Worm (Caenorhabditis elegans) whole organism, L4/young adult: ENCODE measurements around the gene F44E2.9.

ENCODE experiments used
- W03F9.2 ChIP-seq: fragments of 150-350 bp; optimal IDR thresholded peaks from 2 replicates; lab custom pipeline; 2014; ENCODE audit warnings: missing biosample characterization, missing genetic modification characterization
- dao-5 ChIP-seq: sonication (generic microtip); optimal IDR thresholded peaks from 2 replicates; lab custom pipeline; 2016; ENCODE audit warnings: missing genotype, missing genetic modification characterization, moderate library complexity, missing compliant biosample characterization
- him-1 ChIP-seq: sonication (generic microtip); optimal IDR thresholded peaks from 2 replicates; lab custom pipeline; 2016; ENCODE audit warnings: missing genotype, missing genetic modification reagents, missing genetic modification characterization, missing compliant biosample characterization

Gene F44E2.9

DNA sequence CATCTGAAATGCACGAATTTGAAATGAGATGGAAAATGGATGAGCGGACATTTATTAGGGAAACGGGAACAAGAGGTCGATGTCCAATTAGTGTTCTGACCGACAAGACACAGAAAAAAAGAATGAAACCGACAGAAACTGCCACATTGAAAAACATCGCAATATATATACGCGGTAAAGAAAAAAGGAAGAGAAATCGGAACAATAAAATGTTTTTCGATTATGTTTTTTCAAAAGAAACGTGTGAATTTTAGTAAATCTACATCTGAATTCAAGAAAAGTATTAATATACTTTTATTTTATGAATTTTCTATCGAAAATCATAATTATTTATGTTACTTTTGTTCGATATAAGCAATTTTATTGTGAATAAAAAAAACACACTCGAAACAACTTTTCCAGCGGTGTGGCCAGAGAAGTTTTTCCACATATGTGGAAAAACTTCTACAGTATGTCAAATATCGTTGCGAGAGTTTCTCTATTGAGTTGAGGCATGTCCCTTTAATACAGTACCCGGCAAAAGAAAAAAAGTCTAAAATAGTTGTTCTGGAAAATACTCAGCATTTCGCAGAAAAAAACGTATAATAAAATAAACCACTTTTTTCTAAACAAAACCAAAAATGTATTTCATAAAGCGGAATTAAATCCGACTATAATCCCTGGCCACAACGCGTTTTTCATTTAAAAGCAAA, 19.1 kb downstream of the F44E2.9 start, which contains the start of gene F44E2.10:
Gene F44E2.10, minus strand, starts transcription at position 51 of the 692 bp plus-strand sequence.
- TF ChIP-seq W03F9.2 (tag; lab: Kevin White, UChicago) (no peak), dao-5 (no peak), him-1 (no peak)

DNA sequence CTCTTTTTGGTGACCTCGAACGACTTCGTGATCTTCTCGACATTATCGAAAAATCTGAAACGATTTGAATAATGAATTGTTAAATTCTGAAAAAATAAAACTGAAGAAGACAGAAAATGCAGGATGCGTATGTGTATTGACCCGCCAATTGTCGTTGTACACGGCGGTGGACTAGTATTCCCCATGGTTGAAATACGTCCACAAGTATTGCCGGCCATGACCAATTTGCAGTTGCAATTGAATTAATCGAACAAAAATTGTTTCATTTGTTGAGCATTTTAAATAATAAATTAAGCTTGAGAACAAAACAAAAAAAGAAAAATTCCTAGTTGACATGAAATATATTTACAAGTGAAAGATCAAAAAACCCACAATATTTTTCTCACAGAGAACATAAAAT, 21.1 kb downstream of the F44E2.9 start, which contains the start of gene F44E2.3:
Gene F44E2.3, minus strand, starts transcription at position 61 of the 400 bp plus-strand sequence.
- no peak for TF ChIP-seq him-1
- TF ChIP-seq dao-5 = no peak
- TF ChIP-seq W03F9.2 (tag; lab: Kevin White, UChicago) = no peak

DNA sequence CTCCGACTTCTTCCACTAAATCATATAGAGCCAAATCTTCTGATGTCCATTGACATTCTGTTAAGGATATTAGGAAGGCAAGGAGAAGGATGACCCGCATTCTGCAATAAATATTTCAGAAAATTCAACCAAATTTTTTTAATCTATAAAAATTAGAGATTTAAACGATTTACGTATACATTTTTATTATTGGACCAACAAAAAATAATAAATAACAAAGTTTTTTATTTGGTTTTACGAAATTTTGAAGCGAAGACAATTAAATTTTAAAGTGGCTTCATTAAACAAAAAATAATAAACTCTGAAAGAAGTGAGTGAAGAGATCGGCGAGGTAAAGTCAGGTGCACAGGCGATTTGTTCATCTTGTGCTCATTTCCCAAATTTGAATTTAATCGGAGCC, 23.2 kb downstream of the F44E2.9 start, which contains the start of gene F54F2.9:
Gene F54F2.9, minus strand, starts transcription at position 101 of the 400 bp plus-strand sequence.
- TF ChIP-seq dao-5 = no peak
- TF ChIP-seq W03F9.2 (tag; lab: Kevin White, UChicago) = no peak
- no peak for TF ChIP-seq him-1

DNA sequence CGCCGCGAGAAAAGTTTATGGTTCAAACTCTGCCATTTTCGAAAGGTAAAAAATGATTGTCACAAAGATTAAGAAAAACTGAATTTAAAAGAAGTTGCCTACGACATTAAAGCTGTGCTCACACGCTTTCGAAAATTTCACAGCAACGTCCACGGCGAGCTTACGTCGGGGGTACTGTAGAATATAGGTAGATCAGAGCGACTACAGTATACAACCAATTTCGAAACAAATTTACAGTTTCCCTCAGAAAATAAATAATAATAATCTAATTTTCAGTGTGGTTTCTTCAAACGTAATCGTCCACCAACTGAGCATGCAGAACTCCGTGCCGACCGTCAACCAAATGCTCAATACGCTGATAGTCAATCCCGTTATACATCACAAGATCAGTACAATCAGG, 25.8 kb downstream of the F44E2.9 start:
- no peak for TF ChIP-seq him-1
- no peak for TF ChIP-seq dao-5
- no peak for TF ChIP-seq W03F9.2 (tag; lab: Kevin White, UChicago)

DNA sequence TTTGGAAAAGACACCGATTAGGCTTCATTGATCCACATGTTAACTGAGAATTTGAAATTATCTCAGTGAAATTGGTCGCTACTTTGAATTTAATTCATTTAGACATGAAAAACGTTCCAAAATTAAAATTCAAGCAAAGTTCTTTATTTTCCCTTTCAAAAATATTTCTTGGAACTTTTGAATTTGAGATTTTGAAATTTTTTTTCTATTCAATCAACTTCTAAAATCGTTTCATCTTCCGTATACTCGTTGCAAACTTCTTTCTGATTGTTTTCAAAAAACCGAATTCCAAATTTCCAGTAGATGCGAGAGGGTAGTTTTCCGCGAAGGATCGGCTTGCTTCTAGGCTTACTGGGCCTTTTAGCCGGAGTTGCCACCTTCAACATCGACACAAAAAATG, 31.7 kb downstream of the F44E2.9 start, which contains the start of gene pat-2:
Gene pat-2, plus strand, starts transcription at position 301 of the 400 bp plus-strand sequence.
- no peak for TF ChIP-seq him-1
- no peak for TF ChIP-seq dao-5
- TF ChIP-seq W03F9.2 (tag; lab: Kevin White, UChicago) = no peak

DNA sequence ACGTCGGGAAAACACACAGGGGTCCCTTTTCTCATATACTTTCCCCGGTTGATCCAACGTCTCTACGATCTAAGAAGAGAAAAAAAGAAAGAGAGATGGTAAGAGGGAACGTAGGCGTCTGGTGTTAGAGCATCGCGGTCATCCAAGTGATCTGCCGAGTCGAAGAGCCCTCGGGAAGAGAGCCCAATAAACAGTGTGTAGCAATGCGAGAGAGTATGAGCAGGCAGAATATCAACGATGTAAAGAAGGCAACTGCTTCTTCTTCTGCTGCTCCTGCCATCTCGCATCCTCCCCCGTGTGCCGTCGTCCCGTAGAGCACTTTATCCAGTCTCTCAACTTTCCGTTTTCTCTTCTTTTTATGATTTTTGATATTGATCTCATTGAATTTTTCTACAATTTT, 34.6 kb downstream of the F44E2.9 start:
- no peak for TF ChIP-seq him-1
- TF ChIP-seq dao-5 = no peak
- no peak for TF ChIP-seq W03F9.2 (tag; lab: Kevin White, UChicago)

DNA sequence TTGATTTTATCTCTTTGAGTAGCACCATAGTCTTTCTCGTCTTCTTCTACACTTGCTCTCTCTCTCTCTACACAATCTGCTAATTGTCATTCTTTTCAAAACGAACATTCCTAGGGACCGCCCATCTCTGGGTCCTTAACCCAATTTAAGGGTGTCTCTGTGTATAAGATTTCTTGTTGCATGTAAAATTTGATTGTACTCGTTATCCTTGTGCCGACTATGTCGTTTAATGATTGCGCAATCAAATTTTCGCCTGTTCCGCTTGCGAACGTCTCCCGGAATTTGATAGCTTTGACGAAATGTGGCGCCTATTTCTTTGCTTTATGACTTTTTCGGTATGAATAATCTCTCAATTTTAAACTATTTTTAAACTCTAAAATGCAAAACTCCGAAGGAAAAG, 39.2 kb downstream of the F44E2.9 start:
- TF ChIP-seq him-1 (no peak), dao-5 (no peak), W03F9.2 (tag; lab: Kevin White, UChicago) (no peak)

DNA sequence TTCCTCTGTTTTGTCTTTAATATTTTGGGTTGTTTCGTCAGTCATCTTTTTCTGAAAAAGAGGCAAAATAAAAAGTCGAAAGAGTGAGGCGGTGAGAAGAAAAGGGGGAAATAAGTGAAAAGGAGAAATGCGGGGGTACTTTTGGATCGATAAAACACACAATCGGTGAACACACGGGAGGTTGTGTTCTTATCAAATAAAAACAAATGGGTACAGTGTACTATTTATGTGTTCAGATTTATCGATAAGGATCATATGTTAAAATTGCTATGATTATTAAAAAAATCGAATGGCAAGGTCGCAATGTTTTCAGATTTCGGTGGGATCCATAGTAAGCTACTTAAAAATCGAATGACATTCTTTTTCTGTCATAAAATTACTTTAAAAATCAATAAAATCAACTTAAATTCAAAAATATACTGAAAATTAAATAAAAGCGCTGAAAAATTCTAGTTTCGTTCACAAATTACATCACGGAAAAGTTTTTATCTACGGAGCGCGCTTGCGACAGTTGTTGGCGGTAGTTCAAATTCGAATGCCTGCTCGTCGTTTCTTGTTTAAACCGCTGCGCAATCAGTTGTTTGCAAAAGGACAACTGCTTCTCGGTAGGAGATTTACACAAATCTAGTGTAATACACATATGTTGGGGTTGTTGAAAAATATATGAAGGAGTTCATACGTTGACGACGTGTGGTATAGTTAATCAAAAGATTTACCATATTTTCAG, 40.9 kb downstream of the F44E2.9 start, which contains the start of gene prx-19:
Gene prx-19, minus strand, starts transcription at position 51 of the 727 bp plus-strand sequence.
- TF ChIP-seq him-1 = no peak

DNA sequence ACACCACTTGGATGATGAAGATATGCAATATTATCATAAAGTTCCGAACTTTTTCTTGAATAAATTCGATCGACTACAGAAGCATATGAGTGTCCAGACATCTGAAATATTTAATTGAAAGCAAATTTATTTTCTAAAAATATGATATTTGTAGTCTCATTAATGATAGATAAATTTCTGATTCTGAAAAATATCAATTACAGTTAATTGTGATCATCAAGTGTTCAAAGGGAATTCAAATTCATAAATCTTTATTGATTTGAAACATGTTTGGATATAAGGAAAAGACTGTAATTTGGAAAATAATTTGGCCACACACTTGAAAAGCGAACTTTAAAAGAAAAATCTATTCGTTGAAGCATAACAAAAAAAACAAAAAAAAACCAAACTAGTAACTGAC, 43.1 kb downstream of the F44E2.9 start, which contains the start of gene F54F2.7:
Gene F54F2.7, minus strand, starts transcription at position 101 of the 400 bp plus-strand sequence.
- TF ChIP-seq him-1 = no peak
- no peak for TF ChIP-seq W03F9.2 (tag; lab: Kevin White, UChicago)
- TF ChIP-seq dao-5 = no peak

DNA sequence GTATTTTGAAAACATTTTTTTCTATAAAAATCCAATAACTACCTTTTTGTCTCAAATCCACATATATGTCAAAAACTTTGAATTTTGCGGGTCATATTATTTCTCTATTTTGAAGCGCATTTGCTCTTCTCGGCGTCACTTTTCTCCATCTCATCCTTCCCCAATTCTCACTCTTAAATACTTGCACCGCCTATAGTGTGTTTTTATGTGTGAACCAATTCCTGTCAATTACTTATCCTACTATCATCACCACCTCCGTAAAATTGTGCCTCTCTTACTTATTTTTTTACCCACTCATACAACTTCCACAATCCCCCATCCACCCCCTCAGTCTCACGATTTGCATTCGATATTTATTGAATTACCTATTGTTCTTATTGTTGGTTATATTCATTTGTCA, 44.5 kb downstream of the F44E2.9 start:
- no peak for TF ChIP-seq him-1
- TF ChIP-seq dao-5 = no peak
- no peak for TF ChIP-seq W03F9.2 (tag; lab: Kevin White, UChicago)

DNA sequence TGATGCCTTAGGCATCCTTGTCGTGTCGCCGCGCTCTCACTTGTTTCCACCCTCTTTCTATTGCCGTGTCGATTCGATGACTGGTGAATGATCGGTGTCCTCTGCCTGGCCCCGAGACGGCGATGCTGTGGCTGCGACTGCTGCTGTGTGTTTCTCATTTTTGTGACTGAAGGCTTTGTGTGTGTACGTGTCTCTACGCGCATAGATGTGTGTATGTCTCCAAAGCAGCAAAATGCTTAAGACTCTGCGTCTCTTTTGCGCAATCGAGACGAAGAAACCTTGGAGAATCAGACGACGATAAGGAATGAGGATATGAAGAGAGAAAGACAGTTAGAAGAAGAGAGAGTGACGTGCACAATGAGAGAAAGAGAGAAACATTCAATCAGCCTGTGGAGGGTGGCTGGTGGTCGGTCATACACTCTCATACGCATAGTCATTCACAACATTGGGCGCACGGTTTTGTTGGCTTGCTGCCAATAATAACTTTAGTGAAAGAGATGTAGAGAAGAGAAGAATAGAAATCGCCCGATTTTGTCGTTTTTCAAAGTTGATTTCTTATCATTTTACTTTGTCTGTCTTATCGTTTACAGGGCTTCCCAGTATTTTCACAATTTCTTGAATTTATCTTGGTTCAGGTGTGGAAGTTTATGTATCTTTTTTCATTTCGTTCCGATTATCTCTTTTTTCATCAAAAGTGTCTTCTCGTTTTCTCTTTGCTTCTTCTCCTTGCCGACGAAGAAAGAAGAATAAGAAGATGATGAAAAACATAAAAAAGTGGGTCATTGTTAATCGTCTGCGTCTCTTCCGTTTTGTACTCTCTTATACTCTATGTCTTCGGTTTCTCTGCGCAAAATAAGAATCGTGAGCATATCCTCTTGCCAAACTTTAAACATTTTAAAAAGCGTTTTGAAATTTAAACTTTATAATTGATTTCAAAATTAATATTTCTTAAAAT, 48.2 kb downstream of the F44E2.9 start:
- TF ChIP-seq dao-5 = peak; percentile 55
- peak; percentile 56 for TF ChIP-seq him-1
- peak; percentile 66 for TF ChIP-seq W03F9.2 (tag; lab: Kevin White, UChicago)

DNA sequence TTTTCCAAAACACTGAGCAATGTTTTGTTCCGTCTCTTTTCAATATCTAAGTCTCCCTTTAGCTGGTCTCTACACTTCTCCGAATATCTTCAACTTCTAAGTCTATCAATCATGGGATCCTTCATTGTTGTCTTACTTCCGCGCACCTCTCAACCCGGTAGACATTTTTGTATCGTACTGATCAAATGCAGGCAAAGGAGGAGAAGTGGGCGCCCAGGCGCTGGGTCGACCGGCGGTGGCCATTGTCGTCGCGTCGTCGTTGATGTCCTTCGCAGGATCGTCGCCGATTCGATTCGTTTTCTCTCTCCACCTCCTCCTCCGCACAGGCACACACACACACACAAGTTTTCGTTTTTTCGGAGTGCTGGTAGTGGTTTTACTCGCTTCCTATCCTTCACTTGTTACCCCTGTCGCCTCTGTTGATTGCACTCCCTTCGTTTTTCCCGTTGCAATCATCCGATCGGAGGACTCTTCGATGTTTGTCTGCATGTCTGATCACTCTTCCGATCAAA, 48.9 kb downstream of the F44E2.9 start:
- no peak for TF ChIP-seq W03F9.2 (tag; lab: Kevin White, UChicago)
- no peak for TF ChIP-seq him-1
- no peak for TF ChIP-seq dao-5

DNA sequence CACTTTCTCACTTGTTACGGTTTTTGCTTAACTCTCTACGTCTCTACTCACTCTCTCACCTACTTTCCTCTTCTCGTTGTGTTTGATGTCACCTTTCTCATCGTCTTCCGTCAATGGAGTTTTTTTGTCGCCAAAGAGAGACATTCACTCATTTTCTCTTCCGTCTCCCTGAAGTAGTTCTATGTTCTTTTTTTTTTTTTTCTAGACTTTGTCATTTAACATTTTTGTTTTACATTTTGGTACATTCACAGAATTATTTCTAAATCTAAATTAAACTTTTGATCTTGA, 49.6 kb downstream of the F44E2.9 start:
- TF ChIP-seq W03F9.2 (tag; lab: Kevin White, UChicago) = no peak
- no peak for TF ChIP-seq him-1
- no peak for TF ChIP-seq dao-5
